Worm (Caenorhabditis elegans) whole organism, late embryonic: ENCODE data around the gene cdc-14.

Source experiments
- elt-4 ChIP-seq: sonication (generic microtip); optimal IDR thresholded peaks from 2 replicates; lab custom pipeline; 2016; ENCODE audit warnings: missing genetic modification characterization, missing compliant biosample characterization
- nhr-232 ChIP-seq: sonication (generic microtip); optimal IDR thresholded peaks from 2 replicates; lab custom pipeline; 2016; ENCODE audit warnings: missing genetic modification characterization, missing compliant biosample characterization

ce11 chrII:5555522-5555921 lies 37.7 kb downstream of the cdc-14 start:
- no peak for TF ChIP-seq elt-4 (tag; lab: Kevin White, UChicago)
- no peak for TF ChIP-seq nhr-232
